Fruit fly (Drosophila melanogaster) whole organism, prepupa: Measurements from ENCODE around the gene CG14400.

Experiments
- Ets21C ChIP-seq: fragments of 200-800 bp; sonication (Bioruptor generic); optimal IDR thresholded peaks from 3 replicates; lab custom pipeline; 2016; ENCODE audit warnings: missing biosample characterization, missing genetic modification characterization
- acj6 ChIP-seq: fragments of 200-800 bp; sonication (Bioruptor generic); optimal IDR thresholded peaks from 3 replicates; lab custom pipeline; 2016; ENCODE audit warnings: missing biosample characterization, missing genetic modification characterization
- eg ChIP-seq: fragments of 200-800 bp; sonication (Bioruptor generic); IDR thresholded peaks from 3 replicates; pipeline ENCODE4 v1.3.6; 2022; ENCODE audit warnings: missing biosample characterization, missing genetic modification characterization
- fd85E ChIP-seq: fragments of 200-800 bp; sonication (Bioruptor generic); optimal IDR thresholded peaks from 3 replicates; lab custom pipeline; 2016; ENCODE audit warnings: missing biosample characterization, missing genetic modification characterization
- ss ChIP-seq, 2 experiments: fragments of 200-800 bp; sonication (Bioruptor generic); optimal IDR thresholded peaks; 2 replicates in 1 of 2; 3 replicates in 1 of 2; lab custom pipeline; 2017 to 2018; ENCODE audit warnings: mild to moderate bottlenecking in 2 of 2, missing biosample characterization in 2 of 2, missing genetic modification characterization in 2 of 2, moderate library complexity in 1 of 2
- vri ChIP-seq: fragments of 200-800 bp; sonication (Bioruptor generic); optimal IDR thresholded peaks from 3 replicates; lab custom pipeline; 2016; ENCODE audit warnings: missing biosample characterization, mild to moderate bottlenecking, missing genetic modification characterization

DNA sequence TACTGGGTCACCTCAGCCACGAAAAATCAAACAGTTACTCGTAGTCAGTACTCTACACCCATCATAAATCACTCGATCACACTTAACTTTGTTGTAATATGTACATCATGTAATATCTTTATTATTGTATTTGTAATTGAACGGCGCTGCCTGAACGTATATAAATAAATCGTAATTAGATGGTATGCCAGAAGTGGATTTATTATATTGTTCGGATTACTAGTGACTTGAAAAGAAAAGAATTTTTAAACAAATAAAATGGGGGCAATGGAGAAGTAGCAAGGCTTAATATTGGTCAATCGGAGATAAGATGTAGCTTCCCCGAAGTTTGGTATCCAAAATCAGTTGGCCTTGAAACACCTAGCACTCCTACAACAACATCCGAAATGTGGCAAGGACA lies 8.7 kb downstream of the CG14400 start, which contains the start of gene CG14402:
- TF ChIP-seq acj6 (GFP tag; lab: Kevin White, UChicago) = no peak
- no peak for TF ChIP-seq vri (GFP tag; lab: Kevin White, UChicago)
- TF ChIP-seq fd85E (GFP tag; lab: Kevin White, UChicago) = no peak
- no peak for TF ChIP-seq ss (GFP tag; optimal IDR thresholded peaks at IDR 0.05; lab: Kevin White, UChicago)
- no peak for TF ChIP-seq eg
- TF ChIP-seq Ets21C = no peak
